Worm (Caenorhabditis elegans) whole organism, L1 larva: ENCODE data around the gene Y1A5A.1.

Experiments
- C04F5.9 ChIP-seq: sonication (generic microtip); optimal IDR thresholded peaks from 2 replicates; lab custom pipeline; 2016; ENCODE audit warnings: missing genetic modification characterization, missing compliant biosample characterization
- C34B4.2 ChIP-seq: sonication (generic microtip); optimal IDR thresholded peaks from 2 replicates; lab custom pipeline; 2017; ENCODE audit warnings: mild to moderate bottlenecking, missing genetic modification characterization, missing compliant biosample characterization
- F16B12.6 ChIP-seq: fragments of 150-350 bp; optimal IDR thresholded peaks from 2 replicates; lab custom pipeline; 2014; ENCODE audit warnings: missing biosample characterization, missing genetic modification characterization
- Y116A8C.19 ChIP-seq: sonication (generic microtip); optimal IDR thresholded peaks from 2 replicates; lab custom pipeline; 2016; ENCODE audit warnings: missing compliant biosample characterization, missing genetic modification characterization, borderline replicate concordance
- aha-1 ChIP-seq: fragments of 150-350 bp; optimal IDR thresholded peaks from 2 replicates; lab custom pipeline; 2014; ENCODE audit warnings: missing biosample characterization, missing genetic modification characterization
- aly-2 ChIP-seq: fragments of 150-350 bp; optimal IDR thresholded peaks from 2 replicates; lab custom pipeline; 2014; ENCODE audit warnings: missing biosample characterization, missing genetic modification characterization
- ama-1 ChIP-seq: fragments of 150-350 bp; optimal IDR thresholded peaks from 2 replicates; lab custom pipeline; 2014
- ceh-82 ChIP-seq, 3 experiments: fragments of 150-350 bp in 1 of 3; sonication (generic microtip) in 2 of 3; optimal IDR thresholded peaks; 2 replicates each; lab custom pipeline; 2014 to 2017; ENCODE audit warnings: missing biosample characterization in 3 of 3, missing genetic modification characterization in 3 of 3
- ceh-88 ChIP-seq: fragments of 200-800 bp; sonication (Bioruptor generic); IDR thresholded peaks from 2 replicates; pipeline ENCODE4 v1.3.6; 2022; ENCODE audit warnings: missing genetic modification characterization, missing compliant biosample characterization
- ceh-90 ChIP-seq: sonication (generic microtip); optimal IDR thresholded peaks from 2 replicates; lab custom pipeline; 2016; ENCODE audit warnings: missing genetic modification characterization, missing compliant biosample characterization
- dsc-1 ChIP-seq: sonication (generic microtip); optimal IDR thresholded peaks from 2 replicates; lab custom pipeline; 2016; ENCODE audit warnings: mild to moderate bottlenecking, missing genetic modification characterization, missing compliant biosample characterization
- efl-1 ChIP-seq, 4 experiments: fragments of 150-350 bp; optimal IDR thresholded peaks in 3 of 4; peaks in 1 of 4; 1 replicate in 1 of 4; 2 replicates in 3 of 4; lab custom pipeline; 2014; ENCODE audit warnings: missing biosample characterization in 2 of 4, missing genetic modification characterization in 2 of 4, missing genetic modification reagents in 2 of 4
- efl-3 ChIP-seq: fragments of 200-800 bp; sonication (Bioruptor generic); optimal IDR thresholded peaks from 2 replicates; lab custom pipeline; 2018; ENCODE audit warnings: mild to moderate bottlenecking, missing genetic modification characterization, missing compliant biosample characterization
- egl-27 ChIP-seq, 2 experiments: fragments of 150-350 bp in 1 of 2; sonication (generic microtip); optimal IDR thresholded peaks; 3 replicates each; lab custom pipeline; 2017 to 2018; ENCODE audit warnings: missing biosample characterization in 2 of 2, missing genetic modification characterization in 2 of 2, missing genetic modification reagents in 2 of 2
- elt-3 ChIP-seq, 6 experiments: fragments of 150-350 bp in 1 of 6; sonication (generic microtip); optimal IDR thresholded peaks; 2 replicates each; lab custom pipeline; 2017 to 2018; ENCODE audit warnings: missing biosample characterization in 6 of 6, missing genetic modification characterization in 6 of 6, inconsistent platforms in 1 of 6
- ets-5 ChIP-seq: fragments of 200-800 bp; sonication (Bioruptor generic); IDR thresholded peaks from 2 replicates; pipeline ENCODE4 v1.3.6; 2022; ENCODE audit warnings: missing genetic modification characterization, missing compliant biosample characterization
- fkh-4 ChIP-seq: sonication (generic microtip); optimal IDR thresholded peaks from 2 replicates; lab custom pipeline; 2016; ENCODE audit warnings: missing compliant biosample characterization, missing genetic modification characterization, borderline replicate concordance
- fkh-8 ChIP-seq: sonication (generic microtip); optimal IDR thresholded peaks from 2 replicates; lab custom pipeline; 2016; ENCODE audit warnings: mild to moderate bottlenecking, missing genetic modification characterization, missing compliant biosample characterization
- grh-1 ChIP-seq: fragments of 200-800 bp; sonication (Bioruptor generic); IDR thresholded peaks from 2 replicates; pipeline ENCODE4 v1.3.6; 2022; ENCODE audit warnings: missing genetic modification reagents, missing genetic modification characterization, missing compliant biosample characterization
- hlh-17 ChIP-seq: fragments of 200-800 bp; sonication (Bioruptor generic); optimal IDR thresholded peaks from 2 replicates; lab custom pipeline; 2018; ENCODE audit warnings: missing genetic modification characterization, mild to moderate bottlenecking, missing compliant biosample characterization, moderate library complexity, borderline replicate concordance
- irx-1 ChIP-seq: sonication (generic microtip); optimal IDR thresholded peaks from 2 replicates; lab custom pipeline; 2016; ENCODE audit warnings: missing genetic modification characterization, missing compliant biosample characterization
- jun-1 ChIP-seq: fragments of 150-350 bp; optimal IDR thresholded peaks from 2 replicates; lab custom pipeline; 2014; ENCODE audit warnings: missing biosample characterization, missing genetic modification reagents, missing genetic modification characterization
- lin-13 ChIP-seq: fragments of 150-350 bp; optimal IDR thresholded peaks from 2 replicates; lab custom pipeline; 2014; ENCODE audit warnings: missing biosample characterization, missing genetic modification reagents, missing genetic modification characterization
- lin-14 ChIP-seq: fragments of 200-800 bp; sonication (Bioruptor generic); optimal IDR thresholded peaks from 2 replicates; lab custom pipeline; 2018; ENCODE audit warnings: mild to moderate bottlenecking, missing genetic modification characterization, moderate library complexity, missing compliant biosample characterization
- lin-39 ChIP-seq: fragments of 150-350 bp; optimal IDR thresholded peaks from 2 replicates; lab custom pipeline; 2014; ENCODE audit warnings: missing biosample characterization, missing genetic modification reagents, missing genetic modification characterization
- lir-3 ChIP-seq: sonication (generic microtip); optimal IDR thresholded peaks from 2 replicates; lab custom pipeline; 2016; ENCODE audit warnings: mild to moderate bottlenecking, missing genetic modification characterization, moderate library complexity, missing compliant biosample characterization; ENCODE audit not compliant: poor library complexity
- lsy-2 ChIP-seq, 2 experiments: fragments of 150-350 bp; optimal IDR thresholded peaks; 2 replicates each; lab custom pipeline; 2014; ENCODE audit warnings: missing biosample characterization in 2 of 2, missing genetic modification characterization in 2 of 2
- mab-9 ChIP-seq: fragments of 200-800 bp; sonication (Bioruptor generic); IDR thresholded peaks from 2 replicates; pipeline ENCODE4 v1.3.6; 2022; ENCODE audit warnings: missing genetic modification reagents, missing genetic modification characterization, missing compliant biosample characterization
- mdl-1 ChIP-seq, 2 experiments: fragments of 150-350 bp; optimal IDR thresholded peaks; 2 replicates each; lab custom pipeline; 2014 to 2017; ENCODE audit warnings: missing biosample characterization in 2 of 2, missing genetic modification characterization in 2 of 2, inconsistent platforms in 1 of 2
- mef-2 ChIP-seq: fragments of 150-350 bp; optimal IDR thresholded peaks from 2 replicates; lab custom pipeline; 2014; ENCODE audit warnings: missing biosample characterization, missing genetic modification characterization
- mep-1 ChIP-seq: fragments of 150-350 bp; optimal IDR thresholded peaks from 2 replicates; lab custom pipeline; 2014; ENCODE audit warnings: missing biosample characterization, missing genetic modification characterization
- nhr-12 ChIP-seq: sonication (generic microtip); optimal IDR thresholded peaks from 2 replicates; lab custom pipeline; 2017; ENCODE audit warnings: missing biosample characterization, missing genetic modification characterization
- nhr-20 ChIP-seq: sonication (generic microtip); optimal IDR thresholded peaks from 2 replicates; lab custom pipeline; 2016; ENCODE audit warnings: mild to moderate bottlenecking, missing genetic modification characterization, missing compliant biosample characterization
- nhr-28 ChIP-seq: fragments of 150-350 bp; optimal IDR thresholded peaks from 2 replicates; lab custom pipeline; 2014; ENCODE audit warnings: missing biosample characterization, missing genetic modification characterization
- nhr-47 ChIP-seq: sonication (generic microtip); optimal IDR thresholded peaks from 2 replicates; lab custom pipeline; 2016; ENCODE audit warnings: mild to moderate bottlenecking, missing genetic modification characterization, moderate library complexity, missing compliant biosample characterization
- nhr-71 ChIP-seq: sonication (generic microtip); optimal IDR thresholded peaks from 2 replicates; lab custom pipeline; 2016; ENCODE audit warnings: mild to moderate bottlenecking, missing genetic modification characterization, moderate library complexity, missing compliant biosample characterization
- nhr-84 ChIP-seq: sonication (generic microtip); optimal IDR thresholded peaks from 2 replicates; lab custom pipeline; 2017; ENCODE audit warnings: missing biosample characterization, missing genetic modification characterization
- nhr-90 ChIP-seq: sonication (generic microtip); optimal IDR thresholded peaks from 2 replicates; lab custom pipeline; 2016; ENCODE audit warnings: mild to moderate bottlenecking, missing genetic modification characterization, missing compliant biosample characterization; ENCODE audit not compliant: poor library complexity
- pag-3 ChIP-seq: sonication (generic microtip); optimal IDR thresholded peaks from 2 replicates; lab custom pipeline; 2017; ENCODE audit warnings: missing genetic modification characterization, mild to moderate bottlenecking, missing compliant biosample characterization, antibody characterized with exemption, borderline replicate concordance; ENCODE audit not compliant: insufficient read depth
- pax-3 ChIP-seq: fragments of 200-800 bp; sonication (Bioruptor generic); optimal IDR thresholded peaks from 2 replicates; lab custom pipeline; 2018; ENCODE audit warnings: mild to moderate bottlenecking, missing genetic modification characterization, moderate library complexity, missing compliant biosample characterization
- rnt-1 ChIP-seq: sonication (generic microtip); optimal IDR thresholded peaks from 2 replicates; lab custom pipeline; 2016; ENCODE audit warnings: mild to moderate bottlenecking, missing genetic modification characterization, moderate library complexity, missing compliant biosample characterization
- snpc-4 ChIP-seq: fragments of 150-350 bp; optimal IDR thresholded peaks from 2 replicates; lab custom pipeline; 2014; ENCODE audit warnings: missing biosample characterization, missing genetic modification characterization
- swsn-7 ChIP-seq: sonication (generic microtip); optimal IDR thresholded peaks from 2 replicates; lab custom pipeline; 2016; ENCODE audit warnings: missing genetic modification characterization, missing compliant biosample characterization
- unc-130 ChIP-seq: fragments of 150-350 bp; optimal IDR thresholded peaks from 2 replicates; lab custom pipeline; 2017; ENCODE audit warnings: missing biosample characterization, missing genetic modification characterization, inconsistent platforms
- vab-15 ChIP-seq: sonication (generic microtip); optimal IDR thresholded peaks from 2 replicates; lab custom pipeline; 2017; ENCODE audit warnings: missing genotype, mild to moderate bottlenecking, missing genetic modification characterization, missing compliant biosample characterization
- xbp-1 ChIP-seq: sonication (generic microtip); optimal IDR thresholded peaks from 2 replicates; lab custom pipeline; 2016; ENCODE audit warnings: missing genetic modification characterization, missing compliant biosample characterization
- zag-1 ChIP-seq: fragments of 150-350 bp; optimal IDR thresholded peaks from 2 replicates; lab custom pipeline; 2014; ENCODE audit warnings: missing biosample characterization, missing genetic modification characterization
- zip-4 ChIP-seq: fragments of 200-800 bp; sonication (Bioruptor generic); optimal IDR thresholded peaks from 2 replicates; lab custom pipeline; 2018; ENCODE audit warnings: mild to moderate bottlenecking, missing genetic modification characterization, moderate library complexity, missing compliant biosample characterization
- ztf-4 ChIP-seq: fragments of 150-350 bp; optimal IDR thresholded peaks from 2 replicates; lab custom pipeline; 2014; ENCODE audit warnings: missing biosample characterization, missing genetic modification characterization

Y1A5A.1 gene

ce11 chrIII:3953235-3953634, 33.2 kb downstream of the Y1A5A.1 start (continued):
- TF ChIP-seq rnt-1 (tag; lab: Kevin White, UChicago) (peak; percentile 50), unc-130 (tag; lab: Kevin White, UChicago) (peak; percentile 74), irx-1 (tag; lab: Kevin White, UChicago) (peak; percentile 4), swsn-7 (peak; percentile 35), ama-1 (lab: Kevin White, UChicago) (peak; percentile 60), mep-1 (tag; lab: Kevin White, UChicago) (peak; percentile 74), efl-1 (optimal IDR thresholded peaks at IDR 0.05; lab: Kevin White, UChicago) (peak; percentile 40 to 69), efl-1 (GFP tag; optimal IDR thresholded peaks at IDR 0.05 in 1 of 2; lab: Kevin White, UChicago) (peak in 1 of 2 experiments; percentile 94), nhr-90 (tag; lab: Kevin White, UChicago) (peak; percentile 21), grh-1 (GFP tag; lab: Robert Waterston, UW) (no peak), lin-14 (peak; percentile 88), dsc-1 (tag; lab: Kevin White, UChicago) (peak; percentile 38), mab-9 (GFP tag; lab: Robert Waterston, UW) (0 out of 2 replicates have a peak, but pooled peaks have one; percentile 45), Y116A8C.19 (tag; lab: Kevin White, UChicago) (no peak), nhr-84 (tag; lab: Kevin White, UChicago) (no peak), nhr-20 (peak; percentile 74), zip-4 (GFP tag; lab: Kevin White, UChicago) (no peak), lin-39 (no peak), lin-13 (no peak), C04F5.9 (tag; lab: Kevin White, UChicago) (no peak), ztf-4 (tag; lab: Kevin White, UChicago) (peak; percentile 55), ceh-82 (tag; optimal IDR thresholded peaks at IDR 0.05; lab: Kevin White, UChicago) (peak in 1 of 3 experiments; percentile 48), nhr-28 (tag; lab: Kevin White, UChicago) (no peak), nhr-47 (tag; lab: Kevin White, UChicago) (peak; percentile 49), mdl-1 (tag; optimal IDR thresholded peaks at IDR 0.05; lab: Kevin White, UChicago) (peak in 1 of 2 experiments; percentile 79), nhr-71 (tag; lab: Kevin White, UChicago) (peak; percentile 79), lsy-2 (tag; optimal IDR thresholded peaks at IDR 0.05; lab: Kevin White, UChicago) (peak; percentile 34 to 62), aha-1 (tag; lab: Kevin White, UChicago) (no peak), ceh-88 (GFP tag; lab: Robert Waterston, UW) (no peak), jun-1 (tag; lab: Kevin White, UChicago) (peak; percentile 7), pax-3 (tag; lab: Kevin White, UChicago) (peak; percentile 12), ets-5 (GFP tag; lab: Robert Waterston, UW) (no peak), fkh-8 (tag; lab: Kevin White, UChicago) (peak; percentile 67), vab-15 (tag; lab: Kevin White, UChicago) (peak; percentile 36), F16B12.6 (tag; lab: Kevin White, UChicago) (no peak), nhr-12 (no peak), efl-3 (GFP tag; lab: Kevin White, UChicago) (no peak), xbp-1 (tag; lab: Kevin White, UChicago) (no peak), lir-3 (tag; lab: Kevin White, UChicago) (peak; percentile 40), snpc-4 (tag; lab: Kevin White, UChicago) (peak; percentile 18)

- peak in 1 of 6 experiments; percentile 33 for TF ChIP-seq elt-3 (tag; optimal IDR thresholded peaks at IDR 0.05; lab: Kevin White, UChicago)
- no peak for TF ChIP-seq dsc-1 (tag; lab: Kevin White, UChicago)
- no peak for TF ChIP-seq lir-3 (tag; lab: Kevin White, UChicago)
- no peak for TF ChIP-seq hlh-17
- TF ChIP-seq egl-27 (tag; optimal IDR thresholded peaks at IDR 0.05; lab: Kevin White, UChicago) = no peak
- TF ChIP-seq lsy-2 (tag; optimal IDR thresholded peaks at IDR 0.05; lab: Kevin White, UChicago) = peak in 1 of 2 experiments; percentile 0
- no peak for TF ChIP-seq aly-2
- TF ChIP-seq nhr-20 = peak; percentile 7
- TF ChIP-seq ztf-4 (tag; lab: Kevin White, UChicago) = no peak
- TF ChIP-seq C34B4.2 (tag; lab: Kevin White, UChicago) = no peak
- no peak for TF ChIP-seq swsn-7
- no peak for TF ChIP-seq fkh-4 (tag; lab: Kevin White, UChicago)
- no peak for TF ChIP-seq nhr-84 (tag; lab: Kevin White, UChicago)
- TF ChIP-seq ets-5 (GFP tag; lab: Robert Waterston, UW) = no peak
- no peak for TF ChIP-seq zag-1 (tag; lab: Kevin White, UChicago)
- no peak for TF ChIP-seq Y116A8C.19 (tag; lab: Kevin White, UChicago)
- no peak for TF ChIP-seq zip-4 (GFP tag; lab: Kevin White, UChicago)
- no peak for TF ChIP-seq ceh-90 (tag; lab: Kevin White, UChicago)
- no peak for TF ChIP-seq pag-3
- TF ChIP-seq jun-1 (tag; lab: Kevin White, UChicago) = no peak
- no peak for TF ChIP-seq mef-2 (tag; lab: Kevin White, UChicago)
These were observed 34.4 kb downstream of the Y1A5A.1 start for ce11 chrIII:3952058-3952457.
